Fruit fly (Drosophila melanogaster): Measurements from ENCODE around the gene CG44532.

CG44532 gene

dm6 chrX:9134922-9135453, 26.9 kb upstream of the CG44532 start, which contains the start of gene fend (continued):
- TF ChIP-seq CG4820 (GFP tag; optimal IDR thresholded peaks at IDR 0.05), result no peak
- no peak for TF ChIP-seq Hey (tag; optimal IDR thresholded peaks at IDR 0.05)
- TF ChIP-seq CG18476 (GFP tag; optimal IDR thresholded peaks at IDR 0.05), result no peak
- no peak for TF ChIP-seq ro (GFP tag; IDR thresholded peaks at IDR 0.05)
- TF ChIP-seq CG14441 (GFP tag; IDR thresholded peaks at IDR 0.05), result no peak
- no peak for TF ChIP-seq ase (GFP tag; IDR thresholded peaks at IDR 0.05)
- no peak for TF ChIP-seq pita (GFP tag; optimal IDR thresholded peaks at IDR 0.05)
- no peak for TF ChIP-seq Dll (GFP tag; IDR thresholded peaks at IDR 0.05; ENCODE audit: partially characterized antibody)
- TF ChIP-seq CG17385 (GFP tag; optimal IDR thresholded peaks at IDR 0.05), result peak; percentile 33
- no peak for TF ChIP-seq CG12155 (GFP tag; optimal IDR thresholded peaks at IDR 0.05)
- TF ChIP-seq vnd (GFP tag; IDR thresholded peaks at IDR 0.05; ENCODE audit: partially characterized antibody), result no peak
- peak; percentile 56; the same call in 1 of the 2 replicates for TF ChIP-seq chm (GFP tag; IDR thresholded peaks at IDR 0.05)
- no peak for TF ChIP-seq h (optimal IDR thresholded peaks at IDR 0.05)
- no peak for TF ChIP-seq Spps (tag; optimal IDR thresholded peaks at IDR 0.05)
- TF ChIP-seq CG8089 (GFP tag; optimal IDR thresholded peaks at IDR 0.05), result no peak
- peak; percentile 24 for TF ChIP-seq cwo (GFP tag; optimal IDR thresholded peaks at IDR 0.05)
- no peak for TF ChIP-seq CG8478 (optimal IDR thresholded peaks at IDR 0.05)
- no peak for TF ChIP-seq sd (tag; optimal IDR thresholded peaks at IDR 0.05)
- TF ChIP-seq CG12104 (GFP tag; optimal IDR thresholded peaks at IDR 0.05), result no peak
- TF ChIP-seq Camta (GFP tag; optimal IDR thresholded peaks at IDR 0.05), result no peak
- no peak for TF ChIP-seq hkb (optimal IDR thresholded peaks at IDR 0.05)
- peak; percentile 10; the same call in 1 of the 2 replicates for TF ChIP-seq hkb (GFP tag; IDR thresholded peaks at IDR 0.05)
- peak; percentile 6 for TF ChIP-seq Sox102F (GFP tag; optimal IDR thresholded peaks at IDR 0.05)
- TF ChIP-seq ind (GFP tag; optimal IDR thresholded peaks at IDR 0.05), result peak; percentile 28
- no peak for TF ChIP-seq CG6689 (GFP tag; IDR thresholded peaks at IDR 0.05)
- TF ChIP-seq Hr51 (GFP tag; optimal IDR thresholded peaks at IDR 0.05), result peak; percentile 7 to 53
- no peak for TF ChIP-seq slp2 (GFP tag; optimal IDR thresholded peaks at IDR 0.05)
- no peak for TF ChIP-seq CG18011 (GFP tag; optimal IDR thresholded peaks at IDR 0.05)
- TF ChIP-seq Eip74EF (GFP tag; optimal IDR thresholded peaks at IDR 0.05), result peak in 1 of 2 experiments; percentile 18
- TF ChIP-seq Gsc (GFP tag; IDR thresholded peaks at IDR 0.05), result no peak
- no peak for TF ChIP-seq CG10654 (GFP tag; optimal IDR thresholded peaks at IDR 0.05)
- no peak for TF ChIP-seq CG7963 (GFP tag; IDR thresholded peaks at IDR 0.05; ENCODE audit: partially characterized antibody)
- TF ChIP-seq ATbp (GFP tag; optimal IDR thresholded peaks at IDR 0.05), result no peak
- no peak for TF ChIP-seq CG11456 (GFP tag; IDR thresholded peaks at IDR 0.05)
- TF ChIP-seq bbx (GFP tag; IDR thresholded peaks at IDR 0.05; ENCODE audit: partially characterized antibody), result no peak
- TF ChIP-seq stwl (tag; optimal IDR thresholded peaks at IDR 0.05), result no peak
- no peak for TF ChIP-seq CG11696 (GFP tag; IDR thresholded peaks at IDR 0.05)
- TF ChIP-seq CG9797 (GFP tag; optimal IDR thresholded peaks at IDR 0.05), result no peak
- TF ChIP-seq tgo (GFP tag; IDR thresholded peaks at IDR 0.05), result no peak
- TF ChIP-seq HmgD (GFP tag; optimal IDR thresholded peaks at IDR 0.05), result no peak
- TF ChIP-seq ranshi (GFP tag; IDR thresholded peaks at IDR 0.05), result no peak
- TF ChIP-seq Tbp (GFP tag; optimal IDR thresholded peaks at IDR 0.05), result peak; percentile 90
- TF ChIP-seq hth (optimal IDR thresholded peaks at IDR 0.05), result no peak
- no peak for TF ChIP-seq CG12071 (GFP tag; optimal IDR thresholded peaks at IDR 0.05)
- no peak for TF ChIP-seq crc (GFP tag; optimal IDR thresholded peaks at IDR 0.05)
- no peak for TF ChIP-seq otp (GFP tag; IDR thresholded peaks at IDR 0.05)
- no peak for TF ChIP-seq gro (GFP tag; optimal IDR thresholded peaks at IDR 0.05)
- no peak for TF ChIP-seq CG32772 (GFP tag; IDR thresholded peaks at IDR 0.05)
- no peak for TF ChIP-seq ato (GFP tag; IDR thresholded peaks at IDR 0.05; ENCODE audit: partially characterized antibody)
- 0 out of 2 replicates have a peak, but pooled peaks have one; percentile 11 for TF ChIP-seq esg (GFP tag; conservative IDR thresholded peaks at IDR 0.05)
- no peak for TF ChIP-seq ci (GFP tag; IDR thresholded peaks at IDR 0.05)
- no peak for TF ChIP-seq dati (GFP tag; IDR thresholded peaks at IDR 0.05)
